Worm (Caenorhabditis elegans) whole organism, L1 larva: Measurements from ENCODE around the gene C47E12.10.
A peak's percentile ranks its signal among the peaks of the same experiment; 100 is the strongest.

Experiments used
- C34B4.2 ChIP-seq: sonication (generic microtip); optimal IDR thresholded peaks from 2 replicates; lab custom pipeline; 2017; ENCODE audit warnings: mild to moderate bottlenecking, missing genetic modification characterization, missing compliant biosample characterization
- F16B12.6 ChIP-seq: fragments of 150-350 bp; optimal IDR thresholded peaks from 2 replicates; lab custom pipeline; 2014; ENCODE audit warnings: missing biosample characterization, missing genetic modification characterization
- aly-2 ChIP-seq: fragments of 150-350 bp; optimal IDR thresholded peaks from 2 replicates; lab custom pipeline; 2014; ENCODE audit warnings: missing biosample characterization, missing genetic modification characterization
- blmp-1 ChIP-seq: fragments of 150-350 bp; optimal IDR thresholded peaks from 2 replicates; lab custom pipeline; 2014; ENCODE audit warnings: missing biosample characterization, missing genetic modification characterization
- dpl-1 ChIP-seq, 3 experiments: fragments of 150-350 bp in 2 of 3; sonication (generic microtip) in 1 of 3; optimal IDR thresholded peaks; 2 replicates each; lab custom pipeline; 2014 to 2017; ENCODE audit warnings: missing biosample characterization in 3 of 3, missing genetic modification characterization in 3 of 3, missing genetic modification reagents in 3 of 3
- dsc-1 ChIP-seq: sonication (generic microtip); optimal IDR thresholded peaks from 2 replicates; lab custom pipeline; 2016; ENCODE audit warnings: mild to moderate bottlenecking, missing genetic modification characterization, missing compliant biosample characterization
- efl-1 ChIP-seq, 4 experiments: fragments of 150-350 bp; optimal IDR thresholded peaks in 3 of 4; peaks in 1 of 4; 1 replicate in 1 of 4; 2 replicates in 3 of 4; lab custom pipeline; 2014; ENCODE audit warnings: missing biosample characterization in 2 of 4, missing genetic modification characterization in 2 of 4, missing genetic modification reagents in 2 of 4
- egl-13 ChIP-seq: sonication (generic microtip); optimal IDR thresholded peaks from 2 replicates; lab custom pipeline; 2016; ENCODE audit warnings: missing genotype, missing genetic modification reagents, missing genetic modification characterization, missing compliant biosample characterization
- fkh-10 ChIP-seq: sonication (generic microtip); optimal IDR thresholded peaks from 2 replicates; lab custom pipeline; 2017; ENCODE audit warnings: missing biosample characterization, missing genetic modification reagents, missing genetic modification characterization
- fkh-4 ChIP-seq: sonication (generic microtip); optimal IDR thresholded peaks from 2 replicates; lab custom pipeline; 2016; ENCODE audit warnings: missing compliant biosample characterization, missing genetic modification characterization, borderline replicate concordance
- fos-1 ChIP-seq: fragments of 150-350 bp; optimal IDR thresholded peaks from 2 replicates; lab custom pipeline; 2014; ENCODE audit warnings: missing biosample characterization, missing genetic modification characterization
- jun-1 ChIP-seq: fragments of 150-350 bp; optimal IDR thresholded peaks from 2 replicates; lab custom pipeline; 2014; ENCODE audit warnings: missing biosample characterization, missing genetic modification reagents, missing genetic modification characterization
- lin-13 ChIP-seq: fragments of 150-350 bp; optimal IDR thresholded peaks from 2 replicates; lab custom pipeline; 2014; ENCODE audit warnings: missing biosample characterization, missing genetic modification reagents, missing genetic modification characterization
- lin-14 ChIP-seq: fragments of 200-800 bp; sonication (Bioruptor generic); optimal IDR thresholded peaks from 2 replicates; lab custom pipeline; 2018; ENCODE audit warnings: mild to moderate bottlenecking, missing genetic modification characterization, moderate library complexity, missing compliant biosample characterization
- lin-39 ChIP-seq: fragments of 150-350 bp; optimal IDR thresholded peaks from 2 replicates; lab custom pipeline; 2014; ENCODE audit warnings: missing biosample characterization, missing genetic modification reagents, missing genetic modification characterization
- nhr-11 ChIP-seq: fragments of 150-350 bp; optimal IDR thresholded peaks from 2 replicates; lab custom pipeline; 2014; ENCODE audit warnings: missing biosample characterization, missing genetic modification characterization
- nhr-20 ChIP-seq: sonication (generic microtip); optimal IDR thresholded peaks from 2 replicates; lab custom pipeline; 2016; ENCODE audit warnings: mild to moderate bottlenecking, missing genetic modification characterization, missing compliant biosample characterization
- nhr-28 ChIP-seq: fragments of 150-350 bp; optimal IDR thresholded peaks from 2 replicates; lab custom pipeline; 2014; ENCODE audit warnings: missing biosample characterization, missing genetic modification characterization
- nhr-47 ChIP-seq: sonication (generic microtip); optimal IDR thresholded peaks from 2 replicates; lab custom pipeline; 2016; ENCODE audit warnings: mild to moderate bottlenecking, missing genetic modification characterization, moderate library complexity, missing compliant biosample characterization
- nhr-71 ChIP-seq: sonication (generic microtip); optimal IDR thresholded peaks from 2 replicates; lab custom pipeline; 2016; ENCODE audit warnings: mild to moderate bottlenecking, missing genetic modification characterization, moderate library complexity, missing compliant biosample characterization
- pax-3 ChIP-seq: fragments of 200-800 bp; sonication (Bioruptor generic); optimal IDR thresholded peaks from 2 replicates; lab custom pipeline; 2018; ENCODE audit warnings: mild to moderate bottlenecking, missing genetic modification characterization, moderate library complexity, missing compliant biosample characterization
- rnt-1 ChIP-seq: sonication (generic microtip); optimal IDR thresholded peaks from 2 replicates; lab custom pipeline; 2016; ENCODE audit warnings: mild to moderate bottlenecking, missing genetic modification characterization, moderate library complexity, missing compliant biosample characterization
- skn-1 ChIP-seq: fragments of 150-350 bp; optimal IDR thresholded peaks from 2 replicates; lab custom pipeline; 2014; ENCODE audit warnings: missing biosample characterization, missing genetic modification characterization
- sptf-1 ChIP-seq: fragments of 150-350 bp; optimal IDR thresholded peaks from 2 replicates; lab custom pipeline; 2014; ENCODE audit warnings: missing biosample characterization, missing genetic modification characterization
- sup-37 ChIP-seq: fragments of 200-800 bp; sonication (Bioruptor generic); optimal IDR thresholded peaks from 2 replicates; lab custom pipeline; 2018; ENCODE audit warnings: mild to moderate bottlenecking, missing genetic modification characterization, missing compliant biosample characterization
- unc-30 ChIP-seq: sonication (generic microtip); optimal IDR thresholded peaks from 2 replicates; lab custom pipeline; 2017; ENCODE audit warnings: missing biosample characterization, missing genetic modification characterization
- unc-62 ChIP-seq: fragments of 150-350 bp; optimal IDR thresholded peaks from 2 replicates; lab custom pipeline; 2014; ENCODE audit warnings: missing biosample characterization, missing genetic modification reagents, missing genetic modification characterization
- unc-86 ChIP-seq: sonication (generic microtip); optimal IDR thresholded peaks from 2 replicates; lab custom pipeline; 2016; ENCODE audit warnings: missing genetic modification characterization, missing compliant biosample characterization
- unc-98 ChIP-seq: fragments of 200-800 bp; sonication (Bioruptor generic); IDR thresholded peaks from 2 replicates; pipeline ENCODE4 v1.3.6; 2022; ENCODE audit warnings: missing genetic modification characterization, missing compliant biosample characterization

The C47E12.10 gene

DNA sequence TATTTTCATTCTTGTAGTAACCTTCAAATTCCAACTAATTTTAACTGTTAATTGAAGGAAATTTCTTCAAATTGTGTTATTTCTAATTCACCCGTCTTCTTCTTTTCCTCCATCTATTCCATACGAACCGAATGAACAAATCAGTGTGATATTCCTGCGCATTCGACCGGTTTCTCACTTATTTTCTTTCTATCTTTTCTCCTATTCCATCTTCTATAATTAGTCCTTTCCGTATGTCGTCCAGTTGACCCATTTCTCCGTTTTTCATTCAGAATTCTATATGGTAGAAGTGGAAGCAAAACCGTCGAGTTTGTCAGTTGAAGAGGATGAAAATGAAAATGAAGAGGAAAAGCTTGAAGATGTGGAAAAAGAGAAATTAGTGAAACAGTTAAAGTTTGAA lies 36.9 kb downstream of the C47E12.10 start, which contains the start of gene magu-4:
magu-4 (plus strand) TSS at position 218 of the 400 bp plus-strand sequence.
- TF ChIP-seq egl-13 (tag; lab: Kevin White, UChicago) (no peak), dsc-1 (no peak), unc-98 (no peak), aly-2 (tag; lab: Kevin White, UChicago) (no peak), pax-3 (tag; lab: Kevin White, UChicago) (no peak), lin-14 (peak; percentile 39), blmp-1 (tag; lab: Kevin White, UChicago) (peak; percentile 90)

DNA sequence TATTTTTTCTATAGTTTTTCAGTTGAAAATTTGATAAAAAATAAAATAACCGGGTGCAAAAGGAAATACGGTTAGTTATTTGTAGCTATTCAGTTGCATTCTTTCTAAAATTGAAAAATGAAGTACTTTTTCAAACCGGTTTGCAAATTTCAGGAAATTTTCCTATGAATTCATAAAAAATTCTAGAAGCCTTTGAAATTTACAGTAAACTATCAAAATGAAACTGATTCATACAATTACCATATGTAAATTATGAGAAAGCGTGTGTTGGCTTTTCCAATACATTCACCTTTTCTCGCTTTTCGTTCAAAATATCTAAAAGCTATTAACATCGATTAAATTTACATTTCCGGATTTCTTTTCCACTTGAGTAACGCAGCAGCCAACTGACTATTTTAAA lies 44.4 kb downstream of the C47E12.10 start, which contains the start of gene ent-7:
ent-7 (plus strand) TSS at position 301 of the 400 bp plus-strand sequence.
- no peak for TF ChIP-seq nhr-47 (tag; lab: Kevin White, UChicago)
- no peak for TF ChIP-seq unc-30 (tag; lab: Kevin White, UChicago)
- TF ChIP-seq efl-1 (optimal IDR thresholded peaks at IDR 0.05; lab: Kevin White, UChicago), result no peak
- TF ChIP-seq efl-1 (GFP tag; optimal IDR thresholded peaks at IDR 0.05 in 1 of 2; lab: Kevin White, UChicago), result peak in 1 of 2 experiments; percentile 4
- TF ChIP-seq lin-39 (tag; lab: Kevin White, UChicago), result no peak
- TF ChIP-seq sptf-1, result no peak
- TF ChIP-seq, all 84 proteins: peak for 1

DNA sequence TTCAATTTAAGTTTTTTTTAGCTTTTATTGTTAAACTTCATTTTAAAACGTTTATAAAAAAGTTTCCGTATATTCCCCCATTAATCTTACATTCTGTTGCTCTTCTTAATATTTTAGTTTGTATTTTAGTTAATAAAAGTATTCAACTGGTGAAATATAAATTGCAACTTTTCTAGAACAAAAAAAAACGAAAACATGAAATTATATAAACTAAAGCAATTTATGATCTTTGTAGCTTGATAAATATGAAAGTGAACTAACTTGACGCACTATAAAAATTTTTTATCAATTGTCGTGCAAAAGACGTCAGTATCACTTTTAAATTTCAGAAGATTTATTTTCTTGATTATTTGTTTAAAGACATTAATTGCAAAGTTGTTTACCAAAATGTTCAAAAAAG lies 45.0 kb downstream of the C47E12.10 start, which contains the start of gene F44D12.2:
F44D12.2 (minus strand) TSS at position 101 of the 400 bp plus-strand sequence.
- no peak for TF ChIP-seq nhr-71
- TF ChIP-seq rnt-1, result no peak
- no peak for TF ChIP-seq jun-1 (tag; lab: Kevin White, UChicago)
- TF ChIP-seq lin-39 (tag; lab: Kevin White, UChicago), result no peak
- no peak for TF ChIP-seq F16B12.6 (tag; lab: Kevin White, UChicago)
- no peak for TF ChIP-seq fos-1
- TF ChIP-seq fkh-4 (tag; lab: Kevin White, UChicago), result no peak
- no peak for TF ChIP-seq skn-1 (tag; lab: Kevin White, UChicago)
- TF ChIP-seq C34B4.2, result no peak

DNA sequence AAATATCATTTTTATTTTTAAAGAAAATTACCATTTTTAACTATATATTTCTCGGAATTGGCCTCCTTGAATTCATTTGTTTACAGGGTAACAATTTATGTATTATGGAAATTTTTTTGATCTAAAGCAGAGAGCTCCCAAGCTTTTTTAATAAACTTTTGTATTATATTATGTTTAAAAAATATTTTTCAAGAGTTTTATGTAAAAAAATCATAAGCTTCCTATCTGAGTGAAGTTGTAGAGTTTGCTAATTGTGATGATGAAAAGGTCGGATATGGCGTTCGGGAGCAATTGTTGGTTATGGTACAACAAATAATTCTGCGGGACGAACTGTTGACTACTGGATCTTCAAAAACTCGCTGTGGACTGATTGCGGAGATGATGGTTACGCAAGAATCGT lies 48.7 kb downstream of the C47E12.10 start, which contains the start of gene F44D12.19:
F44D12.19 (plus strand) TSS at position 301 of the 400 bp plus-strand sequence.
- TF ChIP-seq nhr-20 (tag; lab: Kevin White, UChicago) (no peak), dpl-1 (GFP tag; optimal IDR thresholded peaks at IDR 0.05; lab: Kevin White, UChicago) (no peak), unc-62 (no peak), lin-13 (GFP tag; lab: Kevin White, UChicago) (no peak), nhr-28 (tag; lab: Kevin White, UChicago) (no peak), fkh-10 (no peak), dsc-1 (no peak), nhr-11 (tag; lab: Kevin White, UChicago) (no peak)

DNA sequence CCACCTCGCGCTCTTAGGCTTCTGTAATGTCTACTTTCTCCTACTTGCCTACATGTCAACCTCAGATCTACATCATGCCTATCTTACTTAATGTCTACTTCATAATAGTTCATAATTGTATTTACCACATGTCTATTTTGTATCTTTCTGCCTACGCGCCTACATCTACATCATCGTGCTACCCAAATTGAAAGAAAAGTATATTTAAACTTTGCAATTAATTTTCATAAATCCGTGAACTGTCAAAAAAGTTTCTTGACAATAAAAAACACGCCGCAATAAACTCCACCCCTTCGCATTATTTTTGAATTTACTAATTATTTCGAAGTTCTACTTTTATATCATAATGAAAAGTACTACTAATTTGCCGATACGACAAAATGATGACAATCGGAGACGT lies 50.4 kb downstream of the C47E12.10 start, which contains the start of gene F44D12.8:
F44D12.8 (plus strand) TSS at position 301 of the 400 bp plus-strand sequence.
- TF ChIP-seq dsc-1, result no peak
- no peak for TF ChIP-seq unc-86 (tag; lab: Kevin White, UChicago)
- TF ChIP-seq sup-37 (GFP tag; lab: Kevin White, UChicago), result no peak
- TF ChIP-seq, all 84 proteins: peak for 0
